Fruit fly (Drosophila melanogaster) whole organism, adult: ENCODE results near the gene Spc25.

Source experiments
- CG11617 ChIP-seq: fragments of 200-800 bp; sonication (Bioruptor generic); optimal IDR thresholded peaks from 2 replicates; lab custom pipeline; 2017; ENCODE audit warnings: mild to moderate bottlenecking, missing biosample characterization, missing genetic modification reagents, missing genetic modification characterization
- CG12768 ChIP-seq: fragments of 200-800 bp; sonication (Bioruptor generic); optimal IDR thresholded peaks from 2 replicates; lab custom pipeline; 2017; ENCODE audit warnings: missing biosample characterization, missing genetic modification characterization, mild to moderate bottlenecking, moderate library complexity, missing genetic modification reagents
- CG14711 ChIP-seq: fragments of 200-800 bp; sonication (Bioruptor generic); optimal IDR thresholded peaks from 2 replicates; lab custom pipeline; 2018; ENCODE audit warnings: missing biosample characterization, mild to moderate bottlenecking, missing genetic modification characterization, moderate library complexity
- CG1620 ChIP-seq: fragments of 200-800 bp; sonication (Bioruptor generic); optimal IDR thresholded peaks from 2 replicates; lab custom pipeline; 2016; ENCODE audit warnings: missing biosample characterization, missing genetic modification characterization
- CG33017 ChIP-seq: fragments of 200-800 bp; sonication (Bioruptor generic); optimal IDR thresholded peaks from 2 replicates; lab custom pipeline; 2018; ENCODE audit warnings: missing biosample characterization, mild to moderate bottlenecking, missing genetic modification characterization, moderate library complexity
- CG5204 ChIP-seq: fragments of 200-800 bp; sonication (Bioruptor generic); optimal IDR thresholded peaks from 2 replicates; lab custom pipeline; 2016; ENCODE audit warnings: missing biosample characterization, missing genetic modification characterization
- CG7045 ChIP-seq: fragments of 200-800 bp; sonication (Bioruptor generic); optimal IDR thresholded peaks from 2 replicates; lab custom pipeline; 2017; ENCODE audit warnings: missing biosample characterization, mild to moderate bottlenecking, missing genetic modification characterization
- CG7101 ChIP-seq: fragments of 200-800 bp; sonication (Bioruptor generic); optimal IDR thresholded peaks from 2 replicates; lab custom pipeline; 2018; ENCODE audit warnings: missing biosample characterization, mild to moderate bottlenecking, missing genetic modification characterization, moderate library complexity
- Clk ChIP-seq: fragments of 200-800 bp; sonication (Bioruptor generic); optimal IDR thresholded peaks from 2 replicates; lab custom pipeline; 2017; ENCODE audit warnings: missing biosample characterization, missing genetic modification characterization
- Crg-1 ChIP-seq: fragments of 200-800 bp; sonication (Bioruptor generic); optimal IDR thresholded peaks from 2 replicates; lab custom pipeline; 2016; ENCODE audit warnings: missing biosample characterization, missing genetic modification characterization
- Hr96 ChIP-seq: fragments of 200-800 bp; sonication (Bioruptor generic); optimal IDR thresholded peaks from 2 replicates; lab custom pipeline; 2016; ENCODE audit warnings: missing biosample characterization, missing genetic modification characterization
- Mnt ChIP-seq: fragments of 200-800 bp; sonication (Bioruptor generic); optimal IDR thresholded peaks from 2 replicates; lab custom pipeline; 2016; ENCODE audit warnings: missing biosample characterization, mild to moderate bottlenecking, missing genetic modification characterization
- bab1 ChIP-seq: fragments of 200-800 bp; sonication (Bioruptor generic); optimal IDR thresholded peaks from 3 replicates; lab custom pipeline; 2019; ENCODE audit warnings: missing biosample characterization, mild to moderate bottlenecking, missing genetic modification characterization, moderate library complexity
- cic ChIP-seq: fragments of 200-800 bp; sonication (Bioruptor generic); optimal IDR thresholded peaks from 2 replicates; lab custom pipeline; 2017; ENCODE audit warnings: missing biosample characterization, mild to moderate bottlenecking, missing genetic modification characterization, moderate library complexity
- cnc ChIP-seq, 2 experiments: fragments of >200 bp; optimal IDR thresholded peaks; 2 replicates each; lab custom pipeline; 2017
- kay ChIP-seq: fragments of 200-800 bp; sonication (Bioruptor generic); peaks from one replicate; lab custom pipeline; 2016; ENCODE audit warnings: missing biosample characterization, missing genetic modification characterization, borderline replicate concordance
- ovo ChIP-seq: fragments of 200-800 bp; sonication (Bioruptor generic); optimal IDR thresholded peaks from 2 replicates; lab custom pipeline; 2016; ENCODE audit warnings: missing biosample characterization, missing genetic modification characterization
- pad ChIP-seq: fragments of 200-800 bp; sonication (Bioruptor generic); optimal IDR thresholded peaks from 3 replicates; lab custom pipeline; 2017; ENCODE audit warnings: missing biosample characterization, missing genetic modification characterization, mild to moderate bottlenecking, moderate library complexity, missing genetic modification reagents
- tj ChIP-seq: fragments of 200-800 bp; sonication (Bioruptor generic); optimal IDR thresholded peaks from 3 replicates; lab custom pipeline; 2017; ENCODE audit warnings: missing biosample characterization, mild to moderate bottlenecking, missing genetic modification characterization, moderate library complexity
- toe ChIP-seq: fragments of 200-800 bp; sonication (Bioruptor generic); optimal IDR thresholded peaks from 2 replicates; lab custom pipeline; 2016; ENCODE audit warnings: missing biosample characterization, missing genetic modification characterization

Spc25 gene

dm6 chr3R:12960929-12961855, at the start of gene Spc25:
TSS of gene Spc25 (plus strand) at chr3R:12961745.
- TF ChIP-seq cic (GFP tag; lab: Kevin White, UChicago) = no peak
- peak; percentile 64 for TF ChIP-seq tj (GFP tag; lab: Kevin White, UChicago)
- TF ChIP-seq kay (GFP tag; lab: Kevin White, UChicago) = no peak
- TF ChIP-seq bab1 (GFP tag; lab: Kevin White, UChicago) = peak; percentile 54
- TF ChIP-seq CG12768 (GFP tag; lab: Kevin White, UChicago) = no peak
- TF ChIP-seq CG11617 (GFP tag; lab: Kevin White, UChicago) = no peak
- TF ChIP-seq CG1620 (GFP tag; lab: Kevin White, UChicago) = peak; percentile 53
- TF ChIP-seq CG5204 = peak; percentile 27
- TF ChIP-seq CG33017 (tag; lab: Kevin White, UChicago) = no peak
- TF ChIP-seq ovo (GFP tag; lab: Kevin White, UChicago) = no peak
- TF ChIP-seq cnc (optimal IDR thresholded peaks at IDR 0.05; lab: Kevin White, UChicago) = no peak
- peak; percentile 38 for TF ChIP-seq toe (GFP tag; lab: Kevin White, UChicago)
- TF ChIP-seq Clk (GFP tag; lab: Kevin White, UChicago) = no peak
- peak; percentile 20 for TF ChIP-seq CG7101
- peak; percentile 63 for TF ChIP-seq CG14711 (tag; lab: Kevin White, UChicago)
- peak; percentile 18 for TF ChIP-seq Mnt (GFP tag; lab: Kevin White, UChicago)
- peak; percentile 5 for TF ChIP-seq Crg-1 (GFP tag; lab: Kevin White, UChicago)
- TF ChIP-seq CG7045 (GFP tag; lab: Kevin White, UChicago) = no peak
- TF ChIP-seq pad (GFP tag; lab: Kevin White, UChicago) = no peak
- TF ChIP-seq Hr96 (GFP tag; lab: Kevin White, UChicago) = peak; percentile 29

- TF ChIP-seq cnc (optimal IDR thresholded peaks at IDR 0.05; lab: Kevin White, UChicago) (no peak), ovo (GFP tag; lab: Kevin White, UChicago) (no peak), CG5204 (no peak), cic (GFP tag; lab: Kevin White, UChicago) (no peak), CG1620 (GFP tag; lab: Kevin White, UChicago) (no peak), CG7101 (no peak), CG11617 (GFP tag; lab: Kevin White, UChicago) (no peak), pad (GFP tag; lab: Kevin White, UChicago) (no peak), CG14711 (tag; lab: Kevin White, UChicago) (no peak), Clk (GFP tag; lab: Kevin White, UChicago) (no peak), CG7045 (GFP tag; lab: Kevin White, UChicago) (no peak), Crg-1 (GFP tag; lab: Kevin White, UChicago) (no peak), Hr96 (GFP tag; lab: Kevin White, UChicago) (no peak), Mnt (GFP tag; lab: Kevin White, UChicago) (no peak), CG12768 (GFP tag; lab: Kevin White, UChicago) (no peak), CG33017 (tag; lab: Kevin White, UChicago) (no peak), bab1 (GFP tag; lab: Kevin White, UChicago) (no peak)
These were observed 45.7 kb upstream of the Spc25 start, which contains the start of gene beat-Vb for dm6 chr3R:12915811-12916210. TSS of gene beat-Vb (plus strand) at chr3R:12916056.

- TF ChIP-seq Crg-1 (GFP tag; lab: Kevin White, UChicago) (no peak), Clk (GFP tag; lab: Kevin White, UChicago) (no peak), tj (GFP tag; lab: Kevin White, UChicago) (no peak), CG11617 (GFP tag; lab: Kevin White, UChicago) (no peak), cnc (optimal IDR thresholded peaks at IDR 0.05; lab: Kevin White, UChicago) (no peak), Hr96 (GFP tag; lab: Kevin White, UChicago) (no peak), pad (GFP tag; lab: Kevin White, UChicago) (no peak), CG7101 (no peak), cic (GFP tag; lab: Kevin White, UChicago) (no peak), CG14711 (tag; lab: Kevin White, UChicago) (no peak), CG12768 (GFP tag; lab: Kevin White, UChicago) (no peak), CG1620 (GFP tag; lab: Kevin White, UChicago) (no peak), ovo (GFP tag; lab: Kevin White, UChicago) (no peak), CG33017 (tag; lab: Kevin White, UChicago) (no peak), CG5204 (no peak)
These were observed 4.2 kb upstream of the Spc25 start for dm6 chr3R:12957388-12957787.

- TF ChIP-seq CG1620 (GFP tag; lab: Kevin White, UChicago) = no peak
- TF ChIP-seq Crg-1 (GFP tag; lab: Kevin White, UChicago) = no peak
- no peak for TF ChIP-seq CG14711 (tag; lab: Kevin White, UChicago)
- no peak for TF ChIP-seq toe (GFP tag; lab: Kevin White, UChicago)
- no peak for TF ChIP-seq CG7101
- TF ChIP-seq pad (GFP tag; lab: Kevin White, UChicago) = no peak
- no peak for TF ChIP-seq bab1 (GFP tag; lab: Kevin White, UChicago)
- TF ChIP-seq CG11617 (GFP tag; lab: Kevin White, UChicago) = no peak
- no peak for TF ChIP-seq Hr96 (GFP tag; lab: Kevin White, UChicago)
- no peak for TF ChIP-seq kay (GFP tag; lab: Kevin White, UChicago)
- TF ChIP-seq Mnt (GFP tag; lab: Kevin White, UChicago) = no peak
- TF ChIP-seq cic (GFP tag; lab: Kevin White, UChicago) = no peak
- no peak for TF ChIP-seq CG5204
- TF ChIP-seq CG33017 (tag; lab: Kevin White, UChicago) = no peak
- TF ChIP-seq ovo (GFP tag; lab: Kevin White, UChicago) = no peak
- TF ChIP-seq CG7045 (GFP tag; lab: Kevin White, UChicago) = no peak
- no peak for TF ChIP-seq CG12768 (GFP tag; lab: Kevin White, UChicago)
These were observed 1.3 kb upstream of the Spc25 start for dm6 chr3R:12960227-12960626.
